Worm (Caenorhabditis elegans): ENCODE measurements around the gene F25D1.8.

The F25D1.8 gene

ce11 chrV:10588694-10589093 lies 49.5 kb downstream of the F25D1.8 start, which contains the start of gene srg-32:
srg-32 (minus strand) TSS chrV:10588794.
- no peak for TF ChIP-seq nhr-12 (tag; optimal IDR thresholded peaks at IDR 0.05)
- no peak for TF ChIP-seq cnd-1 (tag; optimal IDR thresholded peaks at IDR 0.05)
- no peak for TF ChIP-seq ceh-43 (GFP tag; optimal IDR thresholded peaks at IDR 0.05)
- no peak for TF ChIP-seq M03D4.4 (tag; optimal IDR thresholded peaks at IDR 0.05)
- no peak for TF ChIP-seq ces-1 (GFP tag; optimal IDR thresholded peaks at IDR 0.05)
- TF ChIP-seq lsy-2 (tag; optimal IDR thresholded peaks at IDR 0.05): no peak
- no peak for TF ChIP-seq blmp-1 (tag; optimal IDR thresholded peaks at IDR 0.05)
- TF ChIP-seq drap-1 (GFP tag; optimal IDR thresholded peaks at IDR 0.05): no peak
- no peak for TF ChIP-seq sptf-1 (tag; optimal IDR thresholded peaks at IDR 0.05)
- no peak for TF ChIP-seq nhr-2 (tag; optimal IDR thresholded peaks at IDR 0.05)
- no peak for TF ChIP-seq zip-8 (tag; optimal IDR thresholded peaks at IDR 0.05)
- TF ChIP-seq hlh-1 (tag; optimal IDR thresholded peaks at IDR 0.05): no peak
- no peak for TF ChIP-seq mep-1 (tag; optimal IDR thresholded peaks at IDR 0.05)
- TF ChIP-seq ceh-83 (GFP tag; optimal IDR thresholded peaks at IDR 0.05): no peak
- no peak for TF ChIP-seq ham-2 (GFP tag; optimal IDR thresholded peaks at IDR 0.05)
- TF ChIP-seq unc-62 (GFP tag; optimal IDR thresholded peaks at IDR 0.05): no peak
- TF ChIP-seq nhr-237 (tag; optimal IDR thresholded peaks at IDR 0.05): no peak

Measured in whole organism, mixed stage, embryonic.